Worm (Caenorhabditis elegans) whole organism, L4/young adult: ENCODE results near the gene F32H5.4.

ENCODE experiments used
- dao-5 ChIP-seq: sonication (generic microtip); optimal IDR thresholded peaks from 2 replicates; lab custom pipeline; 2016; ENCODE audit warnings: missing genotype, missing genetic modification characterization, moderate library complexity, missing compliant biosample characterization
- him-1 ChIP-seq: sonication (generic microtip); optimal IDR thresholded peaks from 2 replicates; lab custom pipeline; 2016; ENCODE audit warnings: missing genotype, missing genetic modification reagents, missing genetic modification characterization, missing compliant biosample characterization

ce11 chrV:13377130-13377529 lies 16.8 kb downstream of the F32H5.4 start:
- TF ChIP-seq dao-5, result no peak
- no peak for TF ChIP-seq him-1 (tag; lab: Kevin White, UChicago)
